Worm (Caenorhabditis elegans) whole organism, L1 larva: Measurements from ENCODE around the gene vps-11.

ENCODE experiments used
- C16A3.4 ChIP-seq: fragments of 150-350 bp; optimal IDR thresholded peaks from 2 replicates; lab custom pipeline; 2014; ENCODE audit warnings: missing biosample characterization, missing genetic modification characterization
- alr-1 ChIP-seq: fragments of 200-800 bp; sonication (Bioruptor generic); optimal IDR thresholded peaks from 2 replicates; lab custom pipeline; 2018; ENCODE audit warnings: borderline replicate concordance, mild to moderate bottlenecking, missing genetic modification characterization, missing compliant biosample characterization
- ama-1 ChIP-seq: fragments of 150-350 bp; optimal IDR thresholded peaks from 2 replicates; lab custom pipeline; 2014
- blmp-1 ChIP-seq: fragments of 150-350 bp; optimal IDR thresholded peaks from 2 replicates; lab custom pipeline; 2014; ENCODE audit warnings: missing biosample characterization, missing genetic modification characterization
- ceh-82 ChIP-seq, 3 experiments: fragments of 150-350 bp in 1 of 3; sonication (generic microtip) in 2 of 3; optimal IDR thresholded peaks; 2 replicates each; lab custom pipeline; 2014 to 2017; ENCODE audit warnings: missing biosample characterization in 3 of 3, missing genetic modification characterization in 3 of 3
- ceh-88 ChIP-seq: fragments of 200-800 bp; sonication (Bioruptor generic); IDR thresholded peaks from 2 replicates; pipeline ENCODE4 v1.3.6; 2022; ENCODE audit warnings: missing genetic modification characterization, missing compliant biosample characterization
- ceh-90 ChIP-seq: sonication (generic microtip); optimal IDR thresholded peaks from 2 replicates; lab custom pipeline; 2016; ENCODE audit warnings: missing genetic modification characterization, missing compliant biosample characterization
- dsc-1 ChIP-seq: sonication (generic microtip); optimal IDR thresholded peaks from 2 replicates; lab custom pipeline; 2016; ENCODE audit warnings: mild to moderate bottlenecking, missing genetic modification characterization, missing compliant biosample characterization
- efl-3 ChIP-seq: fragments of 200-800 bp; sonication (Bioruptor generic); optimal IDR thresholded peaks from 2 replicates; lab custom pipeline; 2018; ENCODE audit warnings: mild to moderate bottlenecking, missing genetic modification characterization, missing compliant biosample characterization
- egl-13 ChIP-seq: sonication (generic microtip); optimal IDR thresholded peaks from 2 replicates; lab custom pipeline; 2016; ENCODE audit warnings: missing genotype, missing genetic modification reagents, missing genetic modification characterization, missing compliant biosample characterization
- egl-27 ChIP-seq, 2 experiments: fragments of 150-350 bp in 1 of 2; sonication (generic microtip); optimal IDR thresholded peaks; 3 replicates each; lab custom pipeline; 2017 to 2018; ENCODE audit warnings: missing biosample characterization in 2 of 2, missing genetic modification characterization in 2 of 2, missing genetic modification reagents in 2 of 2
- ets-5 ChIP-seq: fragments of 200-800 bp; sonication (Bioruptor generic); IDR thresholded peaks from 2 replicates; pipeline ENCODE4 v1.3.6; 2022; ENCODE audit warnings: missing genetic modification characterization, missing compliant biosample characterization
- fkh-10 ChIP-seq: sonication (generic microtip); optimal IDR thresholded peaks from 2 replicates; lab custom pipeline; 2017; ENCODE audit warnings: missing biosample characterization, missing genetic modification reagents, missing genetic modification characterization
- fkh-4 ChIP-seq: sonication (generic microtip); optimal IDR thresholded peaks from 2 replicates; lab custom pipeline; 2016; ENCODE audit warnings: missing compliant biosample characterization, missing genetic modification characterization, borderline replicate concordance
- fkh-8 ChIP-seq: sonication (generic microtip); optimal IDR thresholded peaks from 2 replicates; lab custom pipeline; 2016; ENCODE audit warnings: mild to moderate bottlenecking, missing genetic modification characterization, missing compliant biosample characterization
- grh-1 ChIP-seq: fragments of 200-800 bp; sonication (Bioruptor generic); IDR thresholded peaks from 2 replicates; pipeline ENCODE4 v1.3.6; 2022; ENCODE audit warnings: missing genetic modification reagents, missing genetic modification characterization, missing compliant biosample characterization
- hlh-4 ChIP-seq: sonication (generic microtip); optimal IDR thresholded peaks from 2 replicates; lab custom pipeline; 2016; ENCODE audit warnings: mild to moderate bottlenecking, missing genetic modification characterization, missing compliant biosample characterization
- hpl-2 ChIP-seq: fragments of 150-350 bp; optimal IDR thresholded peaks from 2 replicates; lab custom pipeline; 2014; ENCODE audit warnings: missing biosample characterization, missing genetic modification reagents, missing genetic modification characterization
- irx-1 ChIP-seq: sonication (generic microtip); optimal IDR thresholded peaks from 2 replicates; lab custom pipeline; 2016; ENCODE audit warnings: missing genetic modification characterization, missing compliant biosample characterization
- lin-13 ChIP-seq: fragments of 150-350 bp; optimal IDR thresholded peaks from 2 replicates; lab custom pipeline; 2014; ENCODE audit warnings: missing biosample characterization, missing genetic modification reagents, missing genetic modification characterization
- lin-14 ChIP-seq: fragments of 200-800 bp; sonication (Bioruptor generic); optimal IDR thresholded peaks from 2 replicates; lab custom pipeline; 2018; ENCODE audit warnings: mild to moderate bottlenecking, missing genetic modification characterization, moderate library complexity, missing compliant biosample characterization
- lin-35 ChIP-seq, 2 experiments: fragments of 150-350 bp; optimal IDR thresholded peaks; 2 replicates each; lab custom pipeline; 2014; ENCODE audit warnings: missing biosample characterization in 2 of 2, missing genetic modification characterization in 2 of 2, missing genetic modification reagents in 2 of 2
- lin-39 ChIP-seq: fragments of 150-350 bp; optimal IDR thresholded peaks from 2 replicates; lab custom pipeline; 2014; ENCODE audit warnings: missing biosample characterization, missing genetic modification reagents, missing genetic modification characterization
- lsy-2 ChIP-seq, 2 experiments: fragments of 150-350 bp; optimal IDR thresholded peaks; 2 replicates each; lab custom pipeline; 2014; ENCODE audit warnings: missing biosample characterization in 2 of 2, missing genetic modification characterization in 2 of 2
- mab-9 ChIP-seq: fragments of 200-800 bp; sonication (Bioruptor generic); IDR thresholded peaks from 2 replicates; pipeline ENCODE4 v1.3.6; 2022; ENCODE audit warnings: missing genetic modification reagents, missing genetic modification characterization, missing compliant biosample characterization
- mef-2 ChIP-seq: fragments of 150-350 bp; optimal IDR thresholded peaks from 2 replicates; lab custom pipeline; 2014; ENCODE audit warnings: missing biosample characterization, missing genetic modification characterization
- nhr-11 ChIP-seq: fragments of 150-350 bp; optimal IDR thresholded peaks from 2 replicates; lab custom pipeline; 2014; ENCODE audit warnings: missing biosample characterization, missing genetic modification characterization
- nhr-20 ChIP-seq: sonication (generic microtip); optimal IDR thresholded peaks from 2 replicates; lab custom pipeline; 2016; ENCODE audit warnings: mild to moderate bottlenecking, missing genetic modification characterization, missing compliant biosample characterization
- nhr-28 ChIP-seq: fragments of 150-350 bp; optimal IDR thresholded peaks from 2 replicates; lab custom pipeline; 2014; ENCODE audit warnings: missing biosample characterization, missing genetic modification characterization
- nhr-47 ChIP-seq: sonication (generic microtip); optimal IDR thresholded peaks from 2 replicates; lab custom pipeline; 2016; ENCODE audit warnings: mild to moderate bottlenecking, missing genetic modification characterization, moderate library complexity, missing compliant biosample characterization
- nhr-71 ChIP-seq: sonication (generic microtip); optimal IDR thresholded peaks from 2 replicates; lab custom pipeline; 2016; ENCODE audit warnings: mild to moderate bottlenecking, missing genetic modification characterization, moderate library complexity, missing compliant biosample characterization
- nhr-76 ChIP-seq: sonication (generic microtip); optimal IDR thresholded peaks from 2 replicates; lab custom pipeline; 2017; ENCODE audit warnings: missing biosample characterization, missing genetic modification characterization
- nhr-77 ChIP-seq: fragments of 150-350 bp; optimal IDR thresholded peaks from 2 replicates; lab custom pipeline; 2014; ENCODE audit warnings: missing biosample characterization, missing genetic modification characterization
- nhr-84 ChIP-seq: sonication (generic microtip); optimal IDR thresholded peaks from 2 replicates; lab custom pipeline; 2017; ENCODE audit warnings: missing biosample characterization, missing genetic modification characterization
- nhr-90 ChIP-seq: sonication (generic microtip); optimal IDR thresholded peaks from 2 replicates; lab custom pipeline; 2016; ENCODE audit warnings: mild to moderate bottlenecking, missing genetic modification characterization, missing compliant biosample characterization; ENCODE audit not compliant: poor library complexity
- pax-3 ChIP-seq: fragments of 200-800 bp; sonication (Bioruptor generic); optimal IDR thresholded peaks from 2 replicates; lab custom pipeline; 2018; ENCODE audit warnings: mild to moderate bottlenecking, missing genetic modification characterization, moderate library complexity, missing compliant biosample characterization
- snpc-4 ChIP-seq: fragments of 150-350 bp; optimal IDR thresholded peaks from 2 replicates; lab custom pipeline; 2014; ENCODE audit warnings: missing biosample characterization, missing genetic modification characterization
- snu-23 ChIP-seq: sonication (generic microtip); optimal IDR thresholded peaks from 2 replicates; lab custom pipeline; 2016; ENCODE audit warnings: missing genetic modification characterization, missing compliant biosample characterization
- sup-37 ChIP-seq: fragments of 200-800 bp; sonication (Bioruptor generic); optimal IDR thresholded peaks from 2 replicates; lab custom pipeline; 2018; ENCODE audit warnings: mild to moderate bottlenecking, missing genetic modification characterization, missing compliant biosample characterization
- swsn-7 ChIP-seq: sonication (generic microtip); optimal IDR thresholded peaks from 2 replicates; lab custom pipeline; 2016; ENCODE audit warnings: missing genetic modification characterization, missing compliant biosample characterization
- tbx-2 ChIP-seq: sonication (generic microtip); optimal IDR thresholded peaks from 2 replicates; lab custom pipeline; 2016; ENCODE audit warnings: missing genetic modification characterization, missing compliant biosample characterization
- tlp-1 ChIP-seq: fragments of 150-350 bp; optimal IDR thresholded peaks from 2 replicates; lab custom pipeline; 2014; ENCODE audit warnings: missing biosample characterization, missing genetic modification characterization
- unc-62 ChIP-seq: fragments of 150-350 bp; optimal IDR thresholded peaks from 2 replicates; lab custom pipeline; 2014; ENCODE audit warnings: missing biosample characterization, missing genetic modification reagents, missing genetic modification characterization
- unc-86 ChIP-seq: sonication (generic microtip); optimal IDR thresholded peaks from 2 replicates; lab custom pipeline; 2016; ENCODE audit warnings: missing genetic modification characterization, missing compliant biosample characterization
- unc-98 ChIP-seq: fragments of 200-800 bp; sonication (Bioruptor generic); IDR thresholded peaks from 2 replicates; pipeline ENCODE4 v1.3.6; 2022; ENCODE audit warnings: missing genetic modification characterization, missing compliant biosample characterization
- ztf-11 ChIP-seq, 2 experiments: sonication (generic microtip); optimal IDR thresholded peaks; 2 replicates each; lab custom pipeline; 2016 to 2017; ENCODE audit warnings: missing genetic modification characterization in 2 of 2, missing biosample characterization in 1 of 2, missing compliant biosample characterization in 1 of 2

The vps-11 gene

ce11 chrII:10744801-10745200, 48.5 kb downstream of the vps-11 start (continued):
- TF ChIP-seq mef-2 (tag; lab: Kevin White, UChicago) (no peak), blmp-1 (tag; lab: Kevin White, UChicago) (no peak), nhr-76 (no peak), irx-1 (no peak), lin-39 (tag; lab: Kevin White, UChicago) (no peak), nhr-20 (no peak), egl-27 (tag; optimal IDR thresholded peaks at IDR 0.05; lab: Kevin White, UChicago) (no peak), efl-3 (GFP tag; lab: Kevin White, UChicago) (no peak), mab-9 (GFP tag; lab: Robert Waterston, UW) (no peak), lsy-2 (tag; optimal IDR thresholded peaks at IDR 0.05; lab: Kevin White, UChicago) (peak in 1 of 2 experiments; percentile 41), hlh-4 (tag; lab: Kevin White, UChicago) (no peak), nhr-77 (no peak), unc-86 (tag; lab: Kevin White, UChicago) (peak; percentile 56), C16A3.4 (tag; lab: Kevin White, UChicago) (no peak), sup-37 (GFP tag; lab: Kevin White, UChicago) (no peak), pax-3 (no peak), ets-5 (GFP tag; lab: Robert Waterston, UW) (no peak), swsn-7 (tag; lab: Kevin White, UChicago) (peak; percentile 39), ceh-88 (no peak), ceh-82 (tag; optimal IDR thresholded peaks at IDR 0.05; lab: Kevin White, UChicago) (peak; percentile 4 to 49 (median 8)), hpl-2 (no peak), fkh-4 (tag; lab: Kevin White, UChicago) (no peak), dsc-1 (tag; lab: Kevin White, UChicago) (peak; percentile 34), snu-23 (peak; percentile 15), lin-13 (GFP tag; lab: Kevin White, UChicago) (no peak), lin-14 (GFP tag; lab: Kevin White, UChicago) (peak; percentile 79), tlp-1 (tag; lab: Kevin White, UChicago) (no peak), lin-35 (GFP tag; optimal IDR thresholded peaks at IDR 0.05; lab: Kevin White, UChicago) (peak in 1 of 2 experiments; percentile 34), fkh-8 (peak; percentile 69), alr-1 (tag; lab: Kevin White, UChicago) (no peak), fkh-10 (peak; percentile 20), ama-1 (lab: Kevin White, UChicago) (no peak), snpc-4 (no peak), ceh-90 (tag; lab: Kevin White, UChicago) (no peak), nhr-47 (peak; percentile 31), unc-98 (no peak), nhr-71 (tag; lab: Kevin White, UChicago) (peak; percentile 39), nhr-11 (no peak), nhr-84 (tag; lab: Kevin White, UChicago) (no peak), egl-13 (peak; percentile 53), grh-1 (GFP tag; lab: Robert Waterston, UW) (no peak), nhr-90 (no peak), ztf-11 (tag; optimal IDR thresholded peaks at IDR 0.05; lab: Kevin White, UChicago) (no peak), tbx-2 (tag; lab: Kevin White, UChicago) (peak; percentile 24), unc-62 (GFP tag; lab: Kevin White, UChicago) (no peak), nhr-28 (tag; lab: Kevin White, UChicago) (no peak)
